Worm (Caenorhabditis elegans): ENCODE measurements around the gene pkc-3.

The pkc-3 gene

ce11 chrII:5336035-5336376 is 43.8 kb upstream of the pkc-3 start:
- TF ChIP-seq let-607 (tag; optimal IDR thresholded peaks at IDR 0.05) (peak in 1 of 2 experiments; percentile 17), madf-6 (GFP tag; IDR thresholded peaks at IDR 0.05) (0 out of 2 replicates have a peak, but pooled peaks have one; percentile 27), chd-7 (tag; optimal IDR thresholded peaks at IDR 0.05) (peak; percentile 24), egl-18 (GFP tag; IDR thresholded peaks at IDR 0.05) (peak; percentile 35; the same call in 1 of the 2 replicates), zfh-2 (GFP tag; conservative IDR thresholded peaks at IDR 0.05) (0 out of 2 replicates have a peak, but pooled peaks have one; percentile 29), snpc-4 (GFP tag; optimal IDR thresholded peaks at IDR 0.05) (no peak), snpc-4 (tag; optimal IDR thresholded peaks at IDR 0.05) (no peak), dox-1 (GFP tag; IDR thresholded peaks at IDR 0.05) (peak; percentile 29; the same call in 1 of the 2 replicates), B0019.2 (GFP tag; conservative IDR thresholded peaks at IDR 0.05) (no peak), hrde-1 (tag; optimal IDR thresholded peaks at IDR 0.05; ENCODE audit: borderline replicate concordance) (no peak), ceh-100 (GFP tag; IDR thresholded peaks at IDR 0.05) (0 out of 2 replicates have a peak, but pooled peaks have one; percentile 15), sptf-2 (GFP tag; optimal IDR thresholded peaks at IDR 0.05) (no peak), F33H1.4 (GFP tag; IDR thresholded peaks at IDR 0.05) (no peak), F52B5.7 (tag; optimal IDR thresholded peaks at IDR 0.05) (peak; percentile 38), sdz-38 (tag; optimal IDR thresholded peaks at IDR 0.05) (no peak), tbx-9 (tag; optimal IDR thresholded peaks at IDR 0.05; ENCODE audit: borderline replicate concordance) (no peak), pbrm-1 (GFP tag; IDR thresholded peaks at IDR 0.05) (0 out of 2 replicates have a peak, but pooled peaks have one; percentile 42), attf-6 (GFP tag; IDR thresholded peaks at IDR 0.05) (no peak), K12H6.12 (tag; optimal IDR thresholded peaks at IDR 0.05) (peak; percentile 0), ceh-40 (GFP tag; IDR thresholded peaks at IDR 0.05) (no peak), F57A8.1 (GFP tag; optimal IDR thresholded peaks at IDR 0.05) (no peak), madf-3 (GFP tag; IDR thresholded peaks at IDR 0.05) (no peak), T26A5.8 (tag; optimal IDR thresholded peaks at IDR 0.05) (no peak), zim-3 (tag; optimal IDR thresholded peaks at IDR 0.05) (peak; percentile 68), akir-1 (GFP tag; optimal IDR thresholded peaks at IDR 0.05) (no peak), Y67H2A.10 (GFP tag; conservative IDR thresholded peaks at IDR 0.05) (no peak), nfyb-1 (GFP tag; IDR thresholded peaks at IDR 0.05) (0 out of 2 replicates have a peak, but pooled peaks have one; percentile 55), cebp-1 (GFP tag; IDR thresholded peaks at IDR 0.05) (no peak), cebp-1 (tag; optimal IDR thresholded peaks at IDR 0.05) (peak; percentile 36), rcor-1 (GFP tag; IDR thresholded peaks at IDR 0.05) (peak; percentile 32; the same call in 1 of the 2 replicates), F10E7.11 (tag; optimal IDR thresholded peaks at IDR 0.05) (no peak), ccch-3 (GFP tag; optimal IDR thresholded peaks at IDR 0.05) (no peak)

ce11 chrII:5336660-5337494 is 43.0 kb upstream of the pkc-3 start:
- no peak for TF ChIP-seq bed-1 (GFP tag; IDR thresholded peaks at IDR 0.05)
- no peak for TF ChIP-seq lir-1 (GFP tag; conservative IDR thresholded peaks at IDR 0.05)
- TF ChIP-seq hlh-26 (GFP tag; conservative IDR thresholded peaks at IDR 0.05) = no peak
- TF ChIP-seq F55B11.4 (tag; optimal IDR thresholded peaks at IDR 0.05; ENCODE audit: borderline replicate concordance, insufficient read depth) = no peak
- TF ChIP-seq zfh-2 (GFP tag; conservative IDR thresholded peaks at IDR 0.05) = peak; percentile 90
- TF ChIP-seq sea-2 (GFP tag; IDR thresholded peaks at IDR 0.05) = no peak
- TF ChIP-seq madf-3 (GFP tag; IDR thresholded peaks at IDR 0.05) = no peak
- no peak for TF ChIP-seq ets-4 (GFP tag; optimal IDR thresholded peaks at IDR 0.05)
- no peak for TF ChIP-seq T26A5.8 (tag; optimal IDR thresholded peaks at IDR 0.05)
- TF ChIP-seq ccch-3 (GFP tag; optimal IDR thresholded peaks at IDR 0.05) = no peak
- TF ChIP-seq lag-1 (GFP tag; IDR thresholded peaks at IDR 0.05) = no peak
- peak; percentile 32 for TF ChIP-seq nhr-80 (tag; optimal IDR thresholded peaks at IDR 0.05)
- TF ChIP-seq Y67H2A.10 (GFP tag; conservative IDR thresholded peaks at IDR 0.05) = no peak
- TF ChIP-seq B0336.3 (GFP tag; IDR thresholded peaks at IDR 0.05) = 0 out of 2 replicates have a peak, but pooled peaks have one; percentile 36
- no peak for TF ChIP-seq Y53F4B.3 (GFP tag; IDR thresholded peaks at IDR 0.05)
- peak; percentile 54 for TF ChIP-seq unc-62 (GFP tag; optimal IDR thresholded peaks at IDR 0.05)
- TF ChIP-seq F33H1.4 (GFP tag; IDR thresholded peaks at IDR 0.05) = no peak
- TF ChIP-seq attf-6 (GFP tag; IDR thresholded peaks at IDR 0.05) = no peak
- peak; percentile 21 for TF ChIP-seq tbp1 (GFP tag; optimal IDR thresholded peaks at IDR 0.05)
- TF ChIP-seq sdz-38 (tag; optimal IDR thresholded peaks at IDR 0.05) = no peak
- TF ChIP-seq lin-26 (GFP tag; IDR thresholded peaks at IDR 0.05) = 0 out of 2 replicates have a peak, but pooled peaks have one; percentile 44
- peak; percentile 45 for TF ChIP-seq somi-1 (GFP tag; optimal IDR thresholded peaks at IDR 0.05)
